Fruit fly (Drosophila melanogaster) whole organism, embryonic: ENCODE data around the gene CG31886.

Source experiments
- CG10654 ChIP-seq: fragments of 200-800 bp; sonication (Bioruptor generic); optimal IDR thresholded peaks from 2 replicates; lab custom pipeline; 2016; ENCODE audit warnings: missing biosample characterization, missing genetic modification characterization
- CG11696 ChIP-seq: fragments of 200-800 bp; sonication (Bioruptor generic); IDR thresholded peaks from 2 replicates; pipeline ENCODE4 v1.3.6; 2022; ENCODE audit warnings: missing biosample characterization, missing genetic modification characterization
- CG12219 ChIP-seq: fragments of 200-800 bp; sonication (Bioruptor generic); optimal IDR thresholded peaks from 3 replicates; lab custom pipeline; 2018; ENCODE audit warnings: missing biosample characterization, mild to moderate bottlenecking, missing genetic modification characterization
- CG13894 ChIP-seq: fragments of 200-800 bp; sonication (Bioruptor generic); optimal IDR thresholded peaks from 3 replicates; lab custom pipeline; 2018; ENCODE audit warnings: missing biosample characterization, mild to moderate bottlenecking, missing genetic modification characterization, moderate library complexity
- CG17361 ChIP-seq: fragments of 200-800 bp; sonication (Bioruptor generic); IDR thresholded peaks from 3 replicates; pipeline ENCODE4 v1.3.6; 2022; ENCODE audit warnings: missing biosample characterization, missing genetic modification characterization
- CG18011 ChIP-seq: fragments of 200-800 bp; sonication (Bioruptor generic); optimal IDR thresholded peaks from 2 replicates; lab custom pipeline; 2017; ENCODE audit warnings: missing biosample characterization, missing genetic modification characterization, mild to moderate bottlenecking, moderate library complexity, missing genotype
- CG18619 ChIP-seq: fragments of 200-800 bp; sonication (Bioruptor generic); optimal IDR thresholded peaks from 3 replicates; lab custom pipeline; 2017; ENCODE audit warnings: missing biosample characterization, mild to moderate bottlenecking, missing genetic modification characterization
- CG2678 ChIP-seq: fragments of 200-800 bp; sonication (Bioruptor generic); optimal IDR thresholded peaks from 3 replicates; lab custom pipeline; 2019; ENCODE audit warnings: missing biosample characterization, mild to moderate bottlenecking, missing genetic modification characterization, moderate library complexity
- CG31441 ChIP-seq: fragments of 200-800 bp; sonication (Bioruptor generic); IDR thresholded peaks from 2 replicates; pipeline ENCODE4 v1.3.6; 2022; ENCODE audit warnings: missing biosample characterization, missing genetic modification characterization
- CG6813 ChIP-seq: fragments of 200-800 bp; sonication (Bioruptor generic); optimal IDR thresholded peaks from 2 replicates; lab custom pipeline; 2017; ENCODE audit warnings: missing biosample characterization, missing genetic modification characterization, mild to moderate bottlenecking, moderate library complexity, missing genetic modification reagents
- CG7786 ChIP-seq: fragments of 200-800 bp; sonication (Bioruptor generic); optimal IDR thresholded peaks from 2 replicates; lab custom pipeline; 2016; ENCODE audit warnings: missing biosample characterization, missing genetic modification characterization
- CG7839 ChIP-seq: fragments of 200-800 bp; sonication (Bioruptor generic); optimal IDR thresholded peaks from 3 replicates; lab custom pipeline; 2018; ENCODE audit warnings: missing biosample characterization, mild to moderate bottlenecking, missing genetic modification characterization, moderate library complexity
- CG8290 ChIP-seq, 3 experiments: fragments of 200-800 bp; sonication (Bioruptor generic); optimal IDR thresholded peaks; 2 replicates each; lab custom pipeline; 2016 to 2019; ENCODE audit warnings: missing biosample characterization in 3 of 3, missing genetic modification characterization in 3 of 3, mild to moderate bottlenecking in 2 of 3, moderate library complexity in 1 of 3
- CG8478 ChIP-seq: fragments of >200 bp; optimal IDR thresholded peaks from 2 replicates; lab custom pipeline; 2018
- CG9932 ChIP-seq: fragments of 200-800 bp; sonication (Bioruptor generic); IDR thresholded peaks from 2 replicates; pipeline ENCODE4 v1.3.6; 2022; ENCODE audit warnings: missing biosample characterization, missing genetic modification characterization
- CkIIα-i1 ChIP-seq: fragments of 200-800 bp; sonication (Bioruptor generic); IDR thresholded peaks from 2 replicates; pipeline ENCODE4 v1.3.6; 2022; ENCODE audit warnings: missing biosample characterization, missing genetic modification characterization
- Dad ChIP-seq: fragments of 200-800 bp; sonication (Bioruptor generic); optimal IDR thresholded peaks from 3 replicates; lab custom pipeline; 2016; ENCODE audit warnings: missing biosample characterization, missing genetic modification characterization
- ERR ChIP-seq: fragments of 200-800 bp; sonication (Bioruptor generic); optimal IDR thresholded peaks from 2 replicates; lab custom pipeline; 2016; ENCODE audit warnings: missing biosample characterization, missing genetic modification characterization
- Elba2 ChIP-seq: fragments of 200-800 bp; sonication (Bioruptor generic); optimal IDR thresholded peaks from 3 replicates; lab custom pipeline; 2016; ENCODE audit warnings: missing biosample characterization, missing genetic modification characterization
- H15 ChIP-seq: fragments of 200-800 bp; sonication (Bioruptor generic); IDR thresholded peaks from 3 replicates; pipeline ENCODE4 v1.3.6; 2022; ENCODE audit warnings: missing biosample characterization, missing genetic modification characterization
- Hmx ChIP-seq: fragments of 200-800 bp; sonication (Bioruptor generic); optimal IDR thresholded peaks from 2 replicates; lab custom pipeline; 2016; ENCODE audit warnings: missing biosample characterization, missing genetic modification characterization
- Max ChIP-seq: fragments of 200-800 bp; sonication (Bioruptor generic); optimal IDR thresholded peaks from 2 replicates; lab custom pipeline; 2016; ENCODE audit warnings: missing biosample characterization, mild to moderate bottlenecking, missing genetic modification characterization
- Optix ChIP-seq: fragments of 200-800 bp; sonication (Bioruptor generic); IDR thresholded peaks from 3 replicates; pipeline ENCODE4 v1.3.6; 2022; ENCODE audit warnings: missing biosample characterization, missing genetic modification characterization
- Pdp1 ChIP-seq, 2 experiments: fragments of 200-800 bp; sonication (Bioruptor generic); optimal IDR thresholded peaks; 3 replicates each; lab custom pipeline; 2016; ENCODE audit warnings: missing biosample characterization in 2 of 2, missing genetic modification characterization in 2 of 2, mild to moderate bottlenecking in 1 of 2, moderate library complexity in 1 of 2
- Stat92E ChIP-seq, 3 experiments: fragments of >200 bp in 2 of 3; fragments of 200-800 bp in 1 of 3; sonication (Bioruptor generic) in 1 of 3; optimal IDR thresholded peaks; 2 replicates each; lab custom pipeline; 2017 to 2019; ENCODE audit warnings: missing biosample characterization in 3 of 3, missing genetic modification characterization in 3 of 3, mild to moderate bottlenecking in 1 of 3, moderate library complexity in 1 of 3
- Trl ChIP-seq, 3 experiments: fragments of >200 bp in 2 of 3; fragments of 200-800 bp in 1 of 3; sonication (Bioruptor generic) in 1 of 3; optimal IDR thresholded peaks; 2 replicates in 1 of 3; 3 replicates in 2 of 3; lab custom pipeline; 2016 to 2017; ENCODE audit warnings: missing biosample characterization in 1 of 3, missing genetic modification characterization in 1 of 3
- ab ChIP-seq: fragments of 200-800 bp; sonication (Bioruptor generic); optimal IDR thresholded peaks from 2 replicates; lab custom pipeline; 2016; ENCODE audit warnings: missing biosample characterization, missing genetic modification characterization
- aop ChIP-seq: fragments of 200-800 bp; sonication (Bioruptor generic); IDR thresholded peaks from 2 replicates; pipeline ENCODE4 v1.3.6; 2022; ENCODE audit warnings: missing biosample characterization, missing genetic modification characterization
- bcd ChIP-seq: fragments of 200-800 bp; sonication (Bioruptor generic); optimal IDR thresholded peaks from 2 replicates; lab custom pipeline; 2017; ENCODE audit warnings: missing biosample characterization, mild to moderate bottlenecking, missing genetic modification characterization
- bsh ChIP-seq, 2 experiments: fragments of 200-800 bp; sonication (Bioruptor generic); optimal IDR thresholded peaks; 2 replicates each; lab custom pipeline; 2017 to 2018; ENCODE audit warnings: mild to moderate bottlenecking in 2 of 2, missing biosample characterization in 2 of 2, missing genetic modification characterization in 2 of 2, moderate library complexity in 1 of 2
- chinmo ChIP-seq: fragments of 200-800 bp; sonication (Bioruptor generic); IDR thresholded peaks from 4 replicates; pipeline ENCODE4 v1.3.6; 2022; ENCODE audit warnings: missing biosample characterization, missing genetic modification characterization; ENCODE audit not compliant: partially characterized antibody
- chm ChIP-seq: fragments of 200-800 bp; sonication (Bioruptor generic); IDR thresholded peaks from 2 replicates; pipeline ENCODE4 v1.3.6; 2022; ENCODE audit warnings: missing biosample characterization, missing genetic modification characterization
- ci ChIP-seq: fragments of 200-800 bp; sonication (Bioruptor generic); IDR thresholded peaks from 3 replicates; pipeline ENCODE4 v1.3.6; 2022; ENCODE audit warnings: missing biosample characterization, missing genetic modification characterization
- dysf ChIP-seq: fragments of 200-800 bp; sonication (Bioruptor generic); IDR thresholded peaks from 3 replicates; pipeline ENCODE4 v1.3.6; 2022; ENCODE audit warnings: missing biosample characterization, missing genetic modification characterization
- gfzf ChIP-seq: fragments of 200-800 bp; sonication (Bioruptor generic); optimal IDR thresholded peaks from 2 replicates; lab custom pipeline; 2016; ENCODE audit warnings: missing biosample characterization, mild to moderate bottlenecking, missing genetic modification characterization, moderate library complexity
- gsb ChIP-seq: fragments of 200-800 bp; sonication (Bioruptor generic); IDR thresholded peaks from 2 replicates; pipeline ENCODE4 v1.3.6; 2022; ENCODE audit warnings: missing biosample characterization, missing genetic modification characterization
- gsb-n ChIP-seq: fragments of 200-800 bp; sonication (Bioruptor generic); optimal IDR thresholded peaks from 3 replicates; lab custom pipeline; 2018; ENCODE audit warnings: missing biosample characterization, mild to moderate bottlenecking, missing genetic modification characterization
- gt ChIP-seq: fragments of 200-800 bp; sonication (Bioruptor generic); IDR thresholded peaks from 2 replicates; pipeline ENCODE4 v1.3.6; 2022; ENCODE audit warnings: missing biosample characterization, missing genetic modification characterization
- lmd ChIP-seq: fragments of 200-800 bp; sonication (Bioruptor generic); IDR thresholded peaks from 2 replicates; pipeline ENCODE4 v1.3.6; 2022; ENCODE audit warnings: missing biosample characterization, missing genetic modification characterization
- mirr ChIP-seq: fragments of 200-800 bp; sonication (Bioruptor generic); optimal IDR thresholded peaks from 3 replicates; lab custom pipeline; 2018; ENCODE audit warnings: missing biosample characterization, mild to moderate bottlenecking, missing genetic modification characterization
- org-1 ChIP-seq: fragments of 200-800 bp; sonication (Bioruptor generic); optimal IDR thresholded peaks from 2 replicates; lab custom pipeline; 2017; ENCODE audit warnings: missing biosample characterization, missing genetic modification characterization
- peb ChIP-seq: fragments of 200-800 bp; sonication (Bioruptor generic); IDR thresholded peaks from 2 replicates; pipeline ENCODE4 v1.3.6; 2022; ENCODE audit warnings: missing biosample characterization, missing genetic modification characterization
- phol ChIP-seq: fragments of 200-800 bp; sonication (Bioruptor generic); optimal IDR thresholded peaks from 3 replicates; lab custom pipeline; 2018; ENCODE audit warnings: missing biosample characterization, mild to moderate bottlenecking, missing genetic modification characterization, moderate library complexity
- ranshi ChIP-seq: fragments of 200-800 bp; sonication (Bioruptor generic); IDR thresholded peaks from 2 replicates; pipeline ENCODE4 v1.3.6; 2022; ENCODE audit warnings: missing biosample characterization, missing genetic modification characterization
- scrt ChIP-seq: fragments of 200-800 bp; sonication (Bioruptor generic); optimal IDR thresholded peaks from 2 replicates; lab custom pipeline; 2018; ENCODE audit warnings: missing biosample characterization, mild to moderate bottlenecking, missing genetic modification characterization, moderate library complexity
- slbo ChIP-seq: fragments of 200-800 bp; sonication (Bioruptor generic); IDR thresholded peaks from 2 replicates; pipeline ENCODE4 v1.3.6; 2022; ENCODE audit warnings: missing biosample characterization, missing genetic modification characterization
- tap ChIP-seq: fragments of 200-800 bp; optimal IDR thresholded peaks from 3 replicates; lab custom pipeline; 2019; ENCODE audit warnings: missing biosample characterization, mild to moderate bottlenecking, missing genetic modification characterization, moderate library complexity
- tin ChIP-seq: fragments of 200-800 bp; sonication (Bioruptor generic); optimal IDR thresholded peaks from 3 replicates; lab custom pipeline; 2016; ENCODE audit warnings: missing biosample characterization, missing genetic modification characterization
- ttk ChIP-seq: fragments of 200-800 bp; sonication (Bioruptor generic); IDR thresholded peaks from 2 replicates; pipeline ENCODE4 v2.1.2; 2022; ENCODE audit warnings: missing biosample characterization, missing genetic modification characterization
- tx ChIP-seq: fragments of 200-800 bp; sonication (Bioruptor generic); optimal IDR thresholded peaks from 2 replicates; lab custom pipeline; 2016; ENCODE audit warnings: missing biosample characterization, missing genetic modification characterization
- vfl ChIP-seq: fragments of 200-800 bp; sonication (Bioruptor generic); optimal IDR thresholded peaks from 2 replicates; lab custom pipeline; 2016; ENCODE audit warnings: missing biosample characterization, missing genetic modification characterization

CG31886 gene

dm6 chr2L:8937003-8937402 lies 21.8 kb downstream of the CG31886 start, which contains the start of gene Tsp29Fb (continued):
- peak; percentile 20 for TF ChIP-seq Dad (GFP tag; lab: Kevin White, UChicago)
- no peak for TF ChIP-seq Elba2 (GFP tag; lab: Kevin White, UChicago)
- TF ChIP-seq Hmx (GFP tag; lab: Kevin White, UChicago), result peak; percentile 50
- TF ChIP-seq CG6813, result peak; percentile 54
- TF ChIP-seq H15 (GFP tag; lab: Robert Waterston, UW), result peak; percentile 47; the same call in 1 of the 3 replicates
- peak; percentile 71 for TF ChIP-seq org-1
- TF ChIP-seq phol (tag; lab: Kevin White, UChicago), result peak; percentile 69
- peak; percentile 69 for TF ChIP-seq CG18619
- TF ChIP-seq tx, result peak; percentile 28
- peak; percentile 78 for TF ChIP-seq CG17361
- TF ChIP-seq scrt (GFP tag; lab: Kevin White, UChicago), result peak; percentile 76
- peak; percentile 51 for TF ChIP-seq ttk (GFP tag; lab: Robert Waterston, UW)
- no peak for TF ChIP-seq gsb (GFP tag; lab: Robert Waterston, UW)
- TF ChIP-seq Stat92E (GFP tag; optimal IDR thresholded peaks at IDR 0.05; lab: Kevin White, UChicago), result no peak
- TF ChIP-seq bcd, result peak; percentile 75
- TF ChIP-seq gfzf (GFP tag; lab: Kevin White, UChicago), result no peak
- TF ChIP-seq CG12219 (GFP tag; lab: Kevin White, UChicago), result peak; percentile 60
- peak; percentile 46 for TF ChIP-seq Max (GFP tag; lab: Kevin White, UChicago)
- TF ChIP-seq gsb-n (tag; lab: Kevin White, UChicago), result peak; percentile 49
- TF ChIP-seq chm (GFP tag; lab: Robert Waterston, UW), result no peak
- peak; percentile 75 for TF ChIP-seq lmd (GFP tag; lab: Robert Waterston, UW)
- TF ChIP-seq chinmo (GFP tag; lab: Robert Waterston, UW), result no peak
- TF ChIP-seq CG7839 (tag; lab: Kevin White, UChicago), result peak; percentile 88
- TF ChIP-seq tap (tag; lab: Kevin White, UChicago), result peak; percentile 69
- TF ChIP-seq CG10654 (GFP tag; lab: Kevin White, UChicago), result peak; percentile 56
- no peak for TF ChIP-seq mirr (GFP tag; lab: Kevin White, UChicago)
- TF ChIP-seq CkIIα-i1 (GFP tag; lab: Robert Waterston, UW), result no peak
- TF ChIP-seq CG2678 (tag; lab: Kevin White, UChicago), result peak; percentile 92
- peak; percentile 55; the same call in 2 of the 3 replicates for TF ChIP-seq ci (GFP tag; lab: Robert Waterston, UW)
- no peak for TF ChIP-seq CG8478 (lab: Kevin White, UChicago)
- peak; percentile 64; the same call in 1 of the 2 replicates for TF ChIP-seq ranshi
- TF ChIP-seq peb (GFP tag; lab: Robert Waterston, UW), result no peak
- no peak for TF ChIP-seq ERR (GFP tag; lab: Kevin White, UChicago)
- no peak for TF ChIP-seq CG13894
- TF ChIP-seq CG9932 (GFP tag; lab: Robert Waterston, UW), result peak; percentile 72
- TF ChIP-seq ab, result no peak
- no peak for TF ChIP-seq gt
- peak; percentile 44 for TF ChIP-seq tin (GFP tag; lab: Kevin White, UChicago)
- no peak for TF ChIP-seq Optix (GFP tag; lab: Robert Waterston, UW)
- TF ChIP-seq Pdp1 (GFP tag; optimal IDR thresholded peaks at IDR 0.05; lab: Kevin White, UChicago), result peak; percentile 47 to 59
- TF ChIP-seq CG7786, result peak; percentile 71
- peak in 1 of 2 experiments; percentile 36 for TF ChIP-seq Trl (optimal IDR thresholded peaks at IDR 0.05; lab: Kevin White, UChicago)
- peak; percentile 48 for TF ChIP-seq Trl (GFP tag; optimal IDR thresholded peaks at IDR 0.05; lab: Kevin White, UChicago)
- peak; percentile 81; the same call in 2 of the 3 replicates for TF ChIP-seq dysf (GFP tag; lab: Robert Waterston, UW)
- TF ChIP-seq slbo (GFP tag; lab: Robert Waterston, UW), result peak; percentile 78
- TF ChIP-seq aop (GFP tag; lab: Robert Waterston, UW), result no peak
- TF ChIP-seq CG11696 (GFP tag; lab: Robert Waterston, UW), result no peak
- peak; percentile 39 for TF ChIP-seq CG18011 (GFP tag; lab: Kevin White, UChicago)
- TF ChIP-seq vfl (GFP tag; lab: Kevin White, UChicago), result no peak
- TF ChIP-seq CG8290 (GFP tag; optimal IDR thresholded peaks at IDR 0.05; lab: Kevin White, UChicago), result no peak
- TF ChIP-seq CG8290 (tag; optimal IDR thresholded peaks at IDR 0.05; lab: Kevin White, UChicago), result peak in 1 of 2 experiments; percentile 10
- peak; percentile 75 for TF ChIP-seq CG31441 (GFP tag; lab: Robert Waterston, UW)
- TF ChIP-seq bsh (GFP tag; optimal IDR thresholded peaks at IDR 0.05; lab: Kevin White, UChicago), result peak in 1 of 2 experiments; percentile 57
